Worm (Caenorhabditis elegans) whole organism, L4 larva: Measurements from ENCODE around the gene T07E3.4.

Source experiments
- D1046.2 ChIP-seq: fragments of 200-800 bp; sonication (Bioruptor generic); IDR thresholded peaks from 2 replicates; pipeline ENCODE4 v1.3.6; 2022; ENCODE audit warnings: missing genetic modification characterization, missing compliant biosample characterization
- F26F4.8 ChIP-seq: fragments of 200-800 bp; sonication (Bioruptor generic); conservative IDR thresholded peaks from 2 replicates; pipeline ENCODE4 v1.3.6; 2022; ENCODE audit warnings: missing genetic modification characterization, missing compliant biosample characterization
- F37D6.2 ChIP-seq: sonication (generic microtip); optimal IDR thresholded peaks from 2 replicates; lab custom pipeline; 2016; ENCODE audit warnings: mild to moderate bottlenecking, missing genetic modification characterization, missing compliant biosample characterization
- F49E8.2 ChIP-seq: sonication (generic microtip); optimal IDR thresholded peaks from 2 replicates; lab custom pipeline; 2016; ENCODE audit warnings: missing compliant biosample characterization, mild to moderate bottlenecking, missing genetic modification characterization, borderline replicate concordance
- T20F7.1 ChIP-seq: fragments of 200-800 bp; sonication (Bioruptor generic); optimal IDR thresholded peaks from 2 replicates; lab custom pipeline; 2018; ENCODE audit warnings: mild to moderate bottlenecking, missing genetic modification characterization, missing compliant biosample characterization
- Y48G9A.11 ChIP-seq: fragments of 200-800 bp; sonication (Bioruptor generic); IDR thresholded peaks from 2 replicates; pipeline ENCODE4 v1.3.6; 2022; ENCODE audit warnings: missing genetic modification reagents, missing genetic modification characterization, missing compliant biosample characterization
- Y5F2A.4 ChIP-seq: fragments of 200-800 bp; sonication (Bioruptor generic); optimal IDR thresholded peaks from 2 replicates; lab custom pipeline; 2018; ENCODE audit warnings: mild to moderate bottlenecking, missing genetic modification characterization, missing compliant biosample characterization
- aha-1 ChIP-seq: fragments of 150-350 bp; peaks from one replicate; lab custom pipeline; 2014; ENCODE audit warnings: missing biosample characterization, missing genetic modification characterization
- aly-2 ChIP-seq: sonication (generic microtip); optimal IDR thresholded peaks from 2 replicates; lab custom pipeline; 2018; ENCODE audit warnings: missing biosample characterization, missing genetic modification characterization
- ama-1 ChIP-seq: fragments of 150-350 bp; optimal IDR thresholded peaks from 2 replicates; lab custom pipeline; 2014; ENCODE audit warnings: inconsistent platforms, mixed read lengths
- arid-1 ChIP-seq: fragments of 200-800 bp; sonication (Bioruptor generic); conservative IDR thresholded peaks from 2 replicates; pipeline ENCODE4 v1.3.6; 2022; ENCODE audit warnings: missing genetic modification reagents, missing genetic modification characterization, missing compliant biosample characterization
- attf-4 ChIP-seq: sonication (generic microtip); optimal IDR thresholded peaks from 3 replicates; lab custom pipeline; 2017; ENCODE audit warnings: missing biosample characterization, missing genetic modification characterization
- ceh-20 ChIP-seq: fragments of 200-800 bp; sonication (Bioruptor generic); IDR thresholded peaks from 2 replicates; pipeline ENCODE4 v1.3.6; 2022; ENCODE audit warnings: missing genetic modification reagents, missing genetic modification characterization, missing compliant biosample characterization
- ctbp-1 ChIP-seq: fragments of 200-800 bp; sonication (Bioruptor generic); IDR thresholded peaks from 2 replicates; pipeline ENCODE4 v1.3.6; 2022; ENCODE audit warnings: missing genetic modification reagents, missing genetic modification characterization, missing compliant biosample characterization
- daf-19 ChIP-seq: fragments of 200-800 bp; sonication (Bioruptor generic); conservative IDR thresholded peaks from 2 replicates; pipeline ENCODE4 v1.3.6; 2022; ENCODE audit warnings: missing genetic modification characterization, missing compliant biosample characterization
- dmd-9 ChIP-seq: fragments of 200-800 bp; sonication (Bioruptor generic); IDR thresholded peaks from 2 replicates; pipeline ENCODE4 v1.3.6; 2022; ENCODE audit warnings: missing genetic modification reagents, missing genetic modification characterization, missing compliant biosample characterization
- dve-1 ChIP-seq: sonication (generic microtip); optimal IDR thresholded peaks from 2 replicates; lab custom pipeline; 2017; ENCODE audit warnings: antibody characterized with exemption, mild to moderate bottlenecking, missing genetic modification characterization, missing compliant biosample characterization; ENCODE audit not compliant: insufficient read depth
- egl-27 ChIP-seq: sonication (generic microtip); optimal IDR thresholded peaks from 3 replicates; lab custom pipeline; 2017; ENCODE audit warnings: missing biosample characterization, missing genetic modification reagents, missing genetic modification characterization
- fkh-10 ChIP-seq: fragments of 150-350 bp; optimal IDR thresholded peaks from 2 replicates; lab custom pipeline; 2014; ENCODE audit warnings: missing biosample characterization, missing genetic modification reagents, missing genetic modification characterization
- fos-1 ChIP-seq: fragments of 150-350 bp; optimal IDR thresholded peaks from 2 replicates; lab custom pipeline; 2014; ENCODE audit warnings: missing biosample characterization, missing genetic modification characterization
- gei-8 ChIP-seq: fragments of 200-800 bp; sonication (Bioruptor generic); optimal IDR thresholded peaks from 2 replicates; lab custom pipeline; 2018; ENCODE audit warnings: mild to moderate bottlenecking, missing genetic modification characterization, missing compliant biosample characterization
- hlh-11 ChIP-seq: fragments of 200-800 bp; sonication (Bioruptor generic); optimal IDR thresholded peaks from 2 replicates; lab custom pipeline; 2018; ENCODE audit warnings: mild to moderate bottlenecking, missing genetic modification characterization, missing compliant biosample characterization
- hlh-30 ChIP-seq: sonication (generic microtip); optimal IDR thresholded peaks from 2 replicates; lab custom pipeline; 2017; ENCODE audit warnings: antibody characterized with exemption, mild to moderate bottlenecking, missing genetic modification characterization, missing compliant biosample characterization; ENCODE audit not compliant: insufficient read depth
- hmg-1.1 ChIP-seq: fragments of 200-800 bp; sonication (Bioruptor generic); IDR thresholded peaks from 2 replicates; pipeline ENCODE4 v1.3.6; 2022; ENCODE audit warnings: missing genetic modification reagents, missing genetic modification characterization, missing compliant biosample characterization
- jun-1 ChIP-seq: fragments of 150-350 bp; optimal IDR thresholded peaks from 2 replicates; lab custom pipeline; 2014; ENCODE audit warnings: missing biosample characterization, missing genetic modification reagents, missing genetic modification characterization
- lin-1 ChIP-seq: fragments of 200-800 bp; sonication (Bioruptor generic); IDR thresholded peaks from 2 replicates; pipeline ENCODE4 v1.3.6; 2022; ENCODE audit warnings: missing genetic modification reagents, missing genetic modification characterization, missing compliant biosample characterization
- lin-38 ChIP-seq: fragments of 200-800 bp; sonication (Bioruptor generic); IDR thresholded peaks from 2 replicates; pipeline ENCODE4 v1.3.6; 2022; ENCODE audit warnings: missing genetic modification reagents, missing genetic modification characterization, missing compliant biosample characterization
- lsy-2 ChIP-seq, 2 experiments: fragments of 150-350 bp in 1 of 2; sonication (generic microtip) in 1 of 2; optimal IDR thresholded peaks; 2 replicates each; lab custom pipeline; 2014 to 2017; ENCODE audit warnings: missing biosample characterization in 2 of 2, missing genetic modification characterization in 2 of 2
- madf-5 ChIP-seq, 2 experiments: fragments of 200-800 bp; sonication (Bioruptor generic); IDR thresholded peaks; 2 replicates each; pipeline ENCODE4 v1.3.6; 2022; ENCODE audit warnings: missing compliant biosample characterization in 2 of 2, missing genetic modification characterization in 2 of 2
- mdl-1 ChIP-seq, 2 experiments: fragments of 150-350 bp in 1 of 2; sonication (generic microtip) in 1 of 2; optimal IDR thresholded peaks; 2 replicates each; lab custom pipeline; 2014 to 2017; ENCODE audit warnings: missing biosample characterization in 2 of 2, missing genetic modification characterization in 2 of 2
- mep-1 ChIP-seq: fragments of 150-350 bp; sonication (generic microtip); optimal IDR thresholded peaks from 3 replicates; lab custom pipeline; 2014; ENCODE audit warnings: missing biosample characterization, missing genetic modification characterization
- mes-2 ChIP-seq: sonication (generic microtip); optimal IDR thresholded peaks from 2 replicates; lab custom pipeline; 2016; ENCODE audit warnings: missing genotype, mild to moderate bottlenecking, missing genetic modification characterization, missing compliant biosample characterization; ENCODE audit not compliant: poor library complexity, severe bottlenecking
- mxl-3 ChIP-seq: fragments of 200-800 bp; sonication (Bioruptor generic); optimal IDR thresholded peaks from 2 replicates; lab custom pipeline; 2018; ENCODE audit warnings: mild to moderate bottlenecking, missing genetic modification characterization, missing compliant biosample characterization
- nhr-11 ChIP-seq: fragments of 150-350 bp; optimal IDR thresholded peaks from 2 replicates; lab custom pipeline; 2014; ENCODE audit warnings: missing biosample characterization, missing genetic modification characterization
- nhr-28 ChIP-seq: fragments of 150-350 bp; optimal IDR thresholded peaks from 2 replicates; lab custom pipeline; 2014; ENCODE audit warnings: missing biosample characterization, missing genetic modification characterization
- nhr-6 ChIP-seq: fragments of 150-350 bp; optimal IDR thresholded peaks from 2 replicates; lab custom pipeline; 2014; ENCODE audit warnings: missing biosample characterization, missing genetic modification characterization
- nhr-76 ChIP-seq: fragments of 150-350 bp; optimal IDR thresholded peaks from 2 replicates; lab custom pipeline; 2014; ENCODE audit warnings: missing biosample characterization, missing genetic modification characterization
- nhr-77 ChIP-seq: fragments of 150-350 bp; optimal IDR thresholded peaks from 2 replicates; lab custom pipeline; 2014; ENCODE audit warnings: missing biosample characterization, missing genetic modification characterization
- pqm-1 ChIP-seq: sonication (generic microtip); optimal IDR thresholded peaks from 2 replicates; lab custom pipeline; 2017; ENCODE audit warnings: missing biosample characterization, missing genetic modification characterization
- saeg-2 ChIP-seq: fragments of 200-800 bp; sonication (Bioruptor generic); IDR thresholded peaks from 2 replicates; pipeline ENCODE4 v1.3.6; 2022; ENCODE audit warnings: missing genetic modification reagents, missing genetic modification characterization, missing compliant biosample characterization
- sdz-12 ChIP-seq: fragments of 200-800 bp; sonication (Bioruptor generic); optimal IDR thresholded peaks from 2 replicates; lab custom pipeline; 2018; ENCODE audit warnings: mild to moderate bottlenecking, missing genetic modification characterization, missing compliant biosample characterization
- set-16 ChIP-seq: fragments of 200-800 bp; sonication (Bioruptor generic); IDR thresholded peaks from 2 replicates; pipeline ENCODE4 v1.3.6; 2022; ENCODE audit warnings: missing genetic modification reagents, missing genetic modification characterization, missing compliant biosample characterization
- skn-1 ChIP-seq: fragments of 150-350 bp; optimal IDR thresholded peaks from 2 replicates; lab custom pipeline; 2014; ENCODE audit warnings: missing biosample characterization, missing genetic modification characterization
- tra-1 ChIP-seq: fragments of 200-800 bp; sonication (Bioruptor generic); IDR thresholded peaks from 2 replicates; pipeline ENCODE4 v1.3.6; 2022; ENCODE audit warnings: missing genetic modification reagents, missing genetic modification characterization, missing compliant biosample characterization
- unc-130 ChIP-seq: sonication (generic microtip); optimal IDR thresholded peaks from 2 replicates; lab custom pipeline; 2016; ENCODE audit warnings: missing genetic modification reagents, missing genetic modification characterization, missing compliant biosample characterization
- vab-7 ChIP-seq: fragments of 200-800 bp; sonication (Bioruptor generic); IDR thresholded peaks from 2 replicates; pipeline ENCODE4 v1.3.6; 2022; ENCODE audit warnings: missing genetic modification reagents, missing genetic modification characterization, missing compliant biosample characterization
- zip-11 ChIP-seq: fragments of 200-800 bp; sonication (Bioruptor generic); IDR thresholded peaks from 2 replicates; pipeline ENCODE4 v1.3.6; 2022; ENCODE audit warnings: missing genetic modification characterization, missing compliant biosample characterization
- zip-2 ChIP-seq: fragments of 150-350 bp; optimal IDR thresholded peaks from 2 replicates; lab custom pipeline; 2014; ENCODE audit warnings: missing biosample characterization, missing genetic modification characterization
- ztf-11 ChIP-seq: fragments of 150-350 bp; optimal IDR thresholded peaks from 2 replicates; lab custom pipeline; 2014; ENCODE audit warnings: missing biosample characterization, missing genetic modification characterization
- ztf-7 ChIP-seq: fragments of 150-350 bp; optimal IDR thresholded peaks from 2 replicates; lab custom pipeline; 2014; ENCODE audit warnings: missing biosample characterization, missing genetic modification characterization

Gene T07E3.4

ce11 chrIII:6856709-6857108 is 41.1 kb upstream of the T07E3.4 start, which contains the start of gene zak-1:
zak-1 (minus strand) TSS chrIII:6856809.
- no peak for TF ChIP-seq fkh-10
- TF ChIP-seq hlh-11 (tag; lab: Kevin White, UChicago): no peak
- TF ChIP-seq aha-1: peak; percentile 67

- TF ChIP-seq hmg-1.1 (GFP tag; lab: Robert Waterston, UW): no peak
- no peak for TF ChIP-seq Y5F2A.4 (GFP tag; lab: Kevin White, UChicago)
- no peak for TF ChIP-seq ama-1 (lab: Kevin White, UChicago)
- peak; percentile 74 for TF ChIP-seq hlh-30 (tag; lab: Kevin White, UChicago)
- no peak for TF ChIP-seq ctbp-1 (GFP tag; lab: Robert Waterston, UW)
- TF ChIP-seq mes-2: peak; percentile 28
- peak; percentile 74 for TF ChIP-seq aha-1
- TF ChIP-seq saeg-2 (GFP tag; lab: Robert Waterston, UW): no peak
- TF ChIP-seq daf-19: no peak
- no peak for TF ChIP-seq ztf-11
- TF ChIP-seq Y48G9A.11 (GFP tag; lab: Robert Waterston, UW): no peak
- no peak for TF ChIP-seq arid-1 (GFP tag; lab: Robert Waterston, UW)
- TF ChIP-seq set-16: no peak
- TF ChIP-seq F37D6.2 (tag; lab: Kevin White, UChicago): no peak
- TF ChIP-seq D1046.2 (GFP tag; lab: Robert Waterston, UW): no peak
- TF ChIP-seq ceh-20: no peak
- TF ChIP-seq aly-2 (tag; lab: Kevin White, UChicago): no peak
- TF ChIP-seq egl-27: no peak
- TF ChIP-seq mdl-1 (tag; optimal IDR thresholded peaks at IDR 0.05; lab: Kevin White, UChicago): peak; percentile 65 to 86
- TF ChIP-seq T20F7.1: peak; percentile 52
- TF ChIP-seq madf-5 (GFP tag; IDR thresholded peaks at IDR 0.05; lab: Robert Waterston, UW): no peak
- TF ChIP-seq mxl-3: peak; percentile 10
- peak; percentile 71 for TF ChIP-seq nhr-28
- no peak for TF ChIP-seq ztf-7 (tag; lab: Kevin White, UChicago)
- TF ChIP-seq lin-1 (GFP tag; lab: Robert Waterston, UW): peak; percentile 64; the same call in 1 of the 2 replicates
- no peak for TF ChIP-seq skn-1
- TF ChIP-seq nhr-11 (tag; lab: Kevin White, UChicago): peak; percentile 43
- peak; percentile 82 for TF ChIP-seq zip-2 (tag; lab: Kevin White, UChicago)
- no peak for TF ChIP-seq unc-130 (GFP tag; lab: Kevin White, UChicago)
- TF ChIP-seq lin-38: peak; percentile 23; the same call in 1 of the 2 replicates
- TF ChIP-seq tra-1: 0 out of 2 replicates have a peak, but pooled peaks have one; percentile 15
- no peak for TF ChIP-seq fkh-10
- peak; percentile 5 to 30 for TF ChIP-seq lsy-2 (tag; optimal IDR thresholded peaks at IDR 0.05; lab: Kevin White, UChicago)
- TF ChIP-seq zip-11: no peak
- TF ChIP-seq fos-1 (tag; lab: Kevin White, UChicago): no peak
- TF ChIP-seq sdz-12 (GFP tag; lab: Kevin White, UChicago): no peak
- TF ChIP-seq mep-1 (tag; lab: Kevin White, UChicago): peak; percentile 63
- no peak for TF ChIP-seq vab-7 (GFP tag; lab: Robert Waterston, UW)
- peak; percentile 77 for TF ChIP-seq dve-1 (tag; lab: Kevin White, UChicago)
- TF ChIP-seq attf-4 (tag; lab: Kevin White, UChicago): no peak
- peak; percentile 43 for TF ChIP-seq jun-1 (tag; lab: Kevin White, UChicago)
- peak; percentile 65 for TF ChIP-seq pqm-1
- TF ChIP-seq F26F4.8: no peak
- TF ChIP-seq nhr-76 (tag; lab: Kevin White, UChicago): no peak
- no peak for TF ChIP-seq nhr-6
- TF ChIP-seq hlh-11 (tag; lab: Kevin White, UChicago): peak; percentile 82
- no peak for TF ChIP-seq dmd-9 (GFP tag; lab: Robert Waterston, UW)
- peak; percentile 71 for TF ChIP-seq nhr-77 (tag; lab: Kevin White, UChicago)
- no peak for TF ChIP-seq gei-8 (GFP tag; lab: Kevin White, UChicago)
- no peak for TF ChIP-seq F49E8.2 (tag; lab: Kevin White, UChicago)
Observed at ce11 chrIII:6857390-6857848, 40.4 kb upstream of the T07E3.4 start.
